Worm (Caenorhabditis elegans) whole organism, early embryonic: ENCODE results near the gene F28A10.13.

ENCODE experiments used
- ama-1 ChIP-seq: fragments of 150-350 bp; optimal IDR thresholded peaks from 2 replicates; lab custom pipeline; 2014
- ceh-13 ChIP-seq: fragments of 200-800 bp; sonication (Bioruptor generic); optimal IDR thresholded peaks from 2 replicates; lab custom pipeline; 2018; ENCODE audit warnings: mild to moderate bottlenecking, missing genetic modification characterization, missing compliant biosample characterization
- ceh-36 ChIP-seq: sonication (generic microtip); optimal IDR thresholded peaks from 2 replicates; lab custom pipeline; 2016; ENCODE audit warnings: missing genetic modification characterization, inconsistent platforms, missing compliant biosample characterization
- ets-7 ChIP-seq: sonication (generic microtip); optimal IDR thresholded peaks from 2 replicates; lab custom pipeline; 2016; ENCODE audit warnings: missing genotype, missing genetic modification characterization, missing compliant biosample characterization
- pes-1 ChIP-seq: fragments of 200-800 bp; sonication (Bioruptor generic); IDR thresholded peaks from 2 replicates; pipeline ENCODE4 v1.3.6; 2022; ENCODE audit warnings: missing genetic modification reagents, missing genetic modification characterization, missing compliant biosample characterization
- tbx-11 ChIP-seq: fragments of 200-800 bp; sonication (Bioruptor generic); IDR thresholded peaks from 2 replicates; pipeline ENCODE4 v1.3.6; 2022; ENCODE audit warnings: missing genetic modification characterization, missing compliant biosample characterization
- tra-4 ChIP-seq: sonication (generic microtip); optimal IDR thresholded peaks from 2 replicates; lab custom pipeline; 2017; ENCODE audit warnings: missing genetic modification characterization, missing compliant biosample characterization

DNA sequence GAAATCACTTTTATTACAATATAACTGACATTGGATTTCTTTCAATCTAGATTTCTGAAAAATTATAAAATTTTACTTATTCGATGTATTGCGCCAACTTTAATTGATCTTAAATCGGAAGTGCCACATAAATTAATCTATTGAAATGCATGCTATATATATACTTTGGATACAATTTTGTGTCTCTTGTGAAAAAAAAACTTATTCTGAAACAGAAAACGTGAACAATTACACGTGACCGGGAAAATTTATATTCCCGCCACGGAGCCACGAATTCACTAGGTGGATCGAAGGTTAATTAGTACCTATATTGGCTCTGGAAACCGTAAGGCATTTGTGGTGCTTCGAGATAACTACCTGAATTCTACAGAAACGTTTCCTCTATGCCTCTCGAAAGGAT, 48.9 kb upstream of the F28A10.13 start, which contains the start of gene F46F5.14:
- no peak for TF ChIP-seq ama-1 (lab: Kevin White, UChicago)
- no peak for TF ChIP-seq ets-7 (tag; lab: Kevin White, UChicago)
- TF ChIP-seq tbx-11 (GFP tag; lab: Robert Waterston, UW): no peak
- TF ChIP-seq ceh-13: no peak
- no peak for TF ChIP-seq ceh-36 (tag; lab: Kevin White, UChicago)
- TF ChIP-seq pes-1: no peak
- no peak for TF ChIP-seq tra-4 (tag; lab: Kevin White, UChicago)
